Fruit fly (Drosophila melanogaster): ENCODE measurements around the gene CG15412.

The CG15412 gene

DNA sequence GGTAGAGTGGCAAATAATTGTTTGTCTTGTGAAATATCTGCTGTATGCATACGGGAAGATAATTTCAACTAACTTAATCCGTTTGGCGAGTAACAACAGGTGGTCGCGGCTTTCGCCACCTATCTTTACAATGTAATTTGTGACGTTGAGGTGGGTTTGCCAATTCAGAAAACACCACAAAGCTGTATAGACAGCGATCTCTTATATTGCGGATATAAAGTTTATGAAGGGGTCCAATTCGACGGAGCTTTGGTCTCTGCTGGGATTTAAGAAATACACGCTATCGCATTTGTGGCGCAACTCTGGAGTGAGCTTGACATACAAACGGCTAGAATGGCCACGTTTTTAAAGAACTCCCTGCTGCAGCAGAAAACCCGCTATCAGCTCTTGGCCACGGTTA is 47.9 kb downstream of the CG15412 start, which contains the start of gene CG33282:
TSS of gene CG33282 (plus strand) at position 301 of the 400 bp plus-strand sequence.
- TF ChIP-seq Sin3A (optimal IDR thresholded peaks at IDR 0.05) (no peak), psq (optimal IDR thresholded peaks at IDR 0.05) (no peak), Myc (optimal IDR thresholded peaks at IDR 0.05) (no peak), ttk (optimal IDR thresholded peaks at IDR 0.05) (no peak), insv (optimal IDR thresholded peaks at IDR 0.05) (no peak), h (optimal IDR thresholded peaks at IDR 0.05) (no peak)
